Worm (Caenorhabditis elegans) whole organism, early embryonic: ENCODE results near the gene F44E2.6.

Experiments used
- B0310.2 ChIP-seq: sonication (generic microtip); optimal IDR thresholded peaks from 2 replicates; lab custom pipeline; 2016; ENCODE audit warnings: mild to moderate bottlenecking, missing genetic modification characterization, missing compliant biosample characterization
- aly-1 ChIP-seq: sonication (generic microtip); optimal IDR thresholded peaks from 2 replicates; lab custom pipeline; 2016; ENCODE audit warnings: missing genetic modification characterization, missing compliant biosample characterization
- ama-1 ChIP-seq: fragments of 150-350 bp; optimal IDR thresholded peaks from 2 replicates; lab custom pipeline; 2014
- ceh-13 ChIP-seq: fragments of 200-800 bp; sonication (Bioruptor generic); optimal IDR thresholded peaks from 2 replicates; lab custom pipeline; 2018; ENCODE audit warnings: mild to moderate bottlenecking, missing genetic modification characterization, missing compliant biosample characterization
- ceh-36 ChIP-seq: sonication (generic microtip); optimal IDR thresholded peaks from 2 replicates; lab custom pipeline; 2016; ENCODE audit warnings: missing genetic modification characterization, inconsistent platforms, missing compliant biosample characterization
- ets-7 ChIP-seq: sonication (generic microtip); optimal IDR thresholded peaks from 2 replicates; lab custom pipeline; 2016; ENCODE audit warnings: missing genotype, missing genetic modification characterization, missing compliant biosample characterization
- flt-1 ChIP-seq: fragments of 200-800 bp; sonication (Bioruptor generic); IDR thresholded peaks from 2 replicates; pipeline ENCODE4 v1.3.6; 2022; ENCODE audit warnings: missing genetic modification characterization, missing compliant biosample characterization
- hmbx-1 ChIP-seq: sonication (generic microtip); optimal IDR thresholded peaks from 2 replicates; lab custom pipeline; 2016; ENCODE audit warnings: mild to moderate bottlenecking, missing genetic modification characterization, missing compliant biosample characterization
- hmg-4 ChIP-seq: fragments of 200-800 bp; sonication (Bioruptor generic); optimal IDR thresholded peaks from 2 replicates; lab custom pipeline; 2018; ENCODE audit warnings: mild to moderate bottlenecking, missing genetic modification characterization, missing compliant biosample characterization
- hnd-1 ChIP-seq: sonication (generic microtip); optimal IDR thresholded peaks from 2 replicates; lab custom pipeline; 2016; ENCODE audit warnings: missing genetic modification characterization, missing compliant biosample characterization
- pes-1 ChIP-seq: fragments of 200-800 bp; sonication (Bioruptor generic); IDR thresholded peaks from 2 replicates; pipeline ENCODE4 v1.3.6; 2022; ENCODE audit warnings: missing genetic modification reagents, missing genetic modification characterization, missing compliant biosample characterization
- sea-1 ChIP-seq: fragments of 200-800 bp; sonication (Bioruptor generic); conservative IDR thresholded peaks from 2 replicates; pipeline ENCODE4 v1.3.6; 2022; ENCODE audit warnings: missing genetic modification characterization, missing compliant biosample characterization
- tbx-37 ChIP-seq: fragments of 200-800 bp; sonication (Bioruptor generic); conservative IDR thresholded peaks from 2 replicates; pipeline ENCODE4 v1.3.6; 2022; ENCODE audit warnings: missing genetic modification reagents, missing genetic modification characterization, missing compliant biosample characterization
- tra-4 ChIP-seq: sonication (generic microtip); optimal IDR thresholded peaks from 2 replicates; lab custom pipeline; 2017; ENCODE audit warnings: missing genetic modification characterization, missing compliant biosample characterization

DNA sequence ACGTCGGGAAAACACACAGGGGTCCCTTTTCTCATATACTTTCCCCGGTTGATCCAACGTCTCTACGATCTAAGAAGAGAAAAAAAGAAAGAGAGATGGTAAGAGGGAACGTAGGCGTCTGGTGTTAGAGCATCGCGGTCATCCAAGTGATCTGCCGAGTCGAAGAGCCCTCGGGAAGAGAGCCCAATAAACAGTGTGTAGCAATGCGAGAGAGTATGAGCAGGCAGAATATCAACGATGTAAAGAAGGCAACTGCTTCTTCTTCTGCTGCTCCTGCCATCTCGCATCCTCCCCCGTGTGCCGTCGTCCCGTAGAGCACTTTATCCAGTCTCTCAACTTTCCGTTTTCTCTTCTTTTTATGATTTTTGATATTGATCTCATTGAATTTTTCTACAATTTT lies 29.3 kb downstream of the F44E2.6 start:
- no peak for TF ChIP-seq flt-1 (GFP tag; lab: Robert Waterston, UW)
- no peak for TF ChIP-seq ama-1 (lab: Kevin White, UChicago)
- no peak for TF ChIP-seq tbx-37
- TF ChIP-seq ceh-36 (tag; lab: Kevin White, UChicago) = no peak
- no peak for TF ChIP-seq aly-1 (tag; lab: Kevin White, UChicago)
- TF ChIP-seq sea-1 (GFP tag; lab: Robert Waterston, UW) = no peak
- no peak for TF ChIP-seq hmbx-1 (tag; lab: Kevin White, UChicago)
- TF ChIP-seq B0310.2 = no peak
- TF ChIP-seq ceh-13 (GFP tag; lab: Kevin White, UChicago) = no peak
- TF ChIP-seq hnd-1 (tag; lab: Kevin White, UChicago) = no peak
- no peak for TF ChIP-seq tra-4
- no peak for TF ChIP-seq hmg-4 (GFP tag; lab: Kevin White, UChicago)
- TF ChIP-seq pes-1 = no peak
- TF ChIP-seq ets-7 = no peak
